Fruit fly (Drosophila melanogaster) whole organism, embryonic: ENCODE data around the gene CG43245.

ENCODE experiments used
- Awh ChIP-seq: fragments of 200-800 bp; sonication (Bioruptor generic); IDR thresholded peaks from 2 replicates; pipeline ENCODE4, ENCODE4 v1.3.6; 2022; ENCODE audit warnings: missing biosample characterization, missing genetic modification characterization
- CG10543 ChIP-seq: fragments of 200-800 bp; sonication (Bioruptor generic); optimal IDR thresholded peaks from 3 replicates; lab custom pipeline; 2017; ENCODE audit warnings: missing biosample characterization, mild to moderate bottlenecking, missing genetic modification characterization, moderate library complexity
- CG13894 ChIP-seq: fragments of 200-800 bp; sonication (Bioruptor generic); optimal IDR thresholded peaks from 3 replicates; lab custom pipeline; 2018; ENCODE audit warnings: missing biosample characterization, mild to moderate bottlenecking, missing genetic modification characterization, moderate library complexity
- CG15269 ChIP-seq: fragments of 200-800 bp; sonication (Bioruptor generic); optimal IDR thresholded peaks from 2 replicates; lab custom pipeline; 2018; ENCODE audit warnings: missing biosample characterization, mild to moderate bottlenecking, missing genetic modification characterization, moderate library complexity
- CG16863 ChIP-seq: fragments of 200-800 bp; sonication (Bioruptor generic); optimal IDR thresholded peaks from 3 replicates; lab custom pipeline; 2016; ENCODE audit warnings: missing biosample characterization, missing genetic modification characterization
- CG2199 ChIP-seq: fragments of 200-800 bp; sonication (Bioruptor generic); IDR thresholded peaks from 3 replicates; pipeline ENCODE4 v1.3.6; 2022; ENCODE audit warnings: missing biosample characterization, missing genetic modification characterization
- CG31224 ChIP-seq: fragments of 200-800 bp; sonication (Bioruptor generic); IDR thresholded peaks from 2 replicates; pipeline ENCODE4 v1.3.6; 2022; ENCODE audit warnings: missing biosample characterization, missing genetic modification characterization
- CG32532 ChIP-seq: fragments of 200-800 bp; sonication (Bioruptor generic); IDR thresholded peaks from 2 replicates; pipeline ENCODE4 v1.3.6; 2022; ENCODE audit warnings: missing biosample characterization, missing genetic modification characterization
- CG8290 ChIP-seq, 3 experiments: fragments of 200-800 bp; sonication (Bioruptor generic); optimal IDR thresholded peaks; 2 replicates each; lab custom pipeline; 2016 to 2019; ENCODE audit warnings: missing biosample characterization in 3 of 3, missing genetic modification characterization in 3 of 3, mild to moderate bottlenecking in 2 of 3, moderate library complexity in 1 of 3
- CG8359 ChIP-seq: fragments of 200-800 bp; sonication (Bioruptor generic); optimal IDR thresholded peaks from 2 replicates; lab custom pipeline; 2017; ENCODE audit warnings: missing biosample characterization, mild to moderate bottlenecking, missing genetic modification characterization, borderline replicate concordance
- Deaf1 ChIP-seq: fragments of 200-800 bp; optimal IDR thresholded peaks from 3 replicates; lab custom pipeline; 2019; ENCODE audit warnings: missing biosample characterization, mild to moderate bottlenecking, missing genetic modification characterization, moderate library complexity
- MTF-1 ChIP-seq: fragments of 200-800 bp; sonication (Bioruptor generic); optimal IDR thresholded peaks from 2 replicates; lab custom pipeline; 2018; ENCODE audit warnings: missing biosample characterization, mild to moderate bottlenecking, missing genetic modification characterization, borderline replicate concordance
- Med ChIP-seq: fragments of 200-800 bp; sonication (Bioruptor generic); peaks from one replicate; lab custom pipeline; 2016; ENCODE audit warnings: missing biosample characterization, missing genetic modification characterization, mild to moderate bottlenecking, inconsistent platforms, moderate library complexity
- Trl ChIP-seq, 3 experiments: fragments of >200 bp in 2 of 3; fragments of 200-800 bp in 1 of 3; sonication (Bioruptor generic) in 1 of 3; optimal IDR thresholded peaks; 2 replicates in 1 of 3; 3 replicates in 2 of 3; lab custom pipeline; 2016 to 2017; ENCODE audit warnings: missing biosample characterization in 1 of 3, missing genetic modification characterization in 1 of 3
- abd-A ChIP-seq: fragments of 200-800 bp; sonication (Bioruptor generic); optimal IDR thresholded peaks from 3 replicates; lab custom pipeline; 2019; ENCODE audit warnings: missing biosample characterization, mild to moderate bottlenecking, missing genetic modification characterization, moderate library complexity
- cg ChIP-seq: fragments of 200-800 bp; sonication (Bioruptor generic); optimal IDR thresholded peaks from 3 replicates; lab custom pipeline; 2019; ENCODE audit warnings: missing biosample characterization, mild to moderate bottlenecking, missing genetic modification characterization, moderate library complexity
- chinmo ChIP-seq: fragments of 200-800 bp; sonication (Bioruptor generic); IDR thresholded peaks from 4 replicates; pipeline ENCODE4 v1.3.6; 2022; ENCODE audit warnings: missing biosample characterization, missing genetic modification characterization; ENCODE audit not compliant: partially characterized antibody
- corto ChIP-seq: fragments of 200-800 bp; sonication (Bioruptor generic); optimal IDR thresholded peaks from 2 replicates; lab custom pipeline; 2016; ENCODE audit warnings: missing biosample characterization, mild to moderate bottlenecking, missing genetic modification characterization, moderate library complexity
- dm ChIP-seq: fragments of 200-800 bp; sonication (Bioruptor generic); optimal IDR thresholded peaks from 3 replicates; lab custom pipeline; 2016; ENCODE audit warnings: missing biosample characterization, missing genetic modification characterization
- dpn ChIP-seq, 2 experiments: fragments of 200-800 bp; sonication (Bioruptor generic); optimal IDR thresholded peaks; 3 replicates each; lab custom pipeline; 2016; ENCODE audit warnings: missing biosample characterization in 2 of 2, missing genetic modification characterization in 2 of 2
- grn ChIP-seq: fragments of 200-800 bp; sonication (Bioruptor generic); optimal IDR thresholded peaks from 3 replicates; lab custom pipeline; 2017; ENCODE audit warnings: missing biosample characterization, missing genetic modification characterization
- hb ChIP-seq: fragments of 200-800 bp; sonication (Bioruptor generic); IDR thresholded peaks from 3 replicates; pipeline ENCODE4 v1.3.6; 2022; ENCODE audit warnings: missing biosample characterization, missing genetic modification characterization; ENCODE audit not compliant: partially characterized antibody
- klu ChIP-seq: fragments of 200-800 bp; sonication (Bioruptor generic); IDR thresholded peaks from 2 replicates; pipeline ENCODE4 v1.3.6; 2022; ENCODE audit warnings: missing biosample characterization, missing genetic modification characterization
- kni ChIP-seq: fragments of 200-800 bp; sonication (Bioruptor generic); optimal IDR thresholded peaks from 3 replicates; lab custom pipeline; 2017; ENCODE audit warnings: mild to moderate bottlenecking, missing biosample characterization, missing genetic modification reagents, missing genetic modification characterization
- lab ChIP-seq: fragments of 200-800 bp; sonication (Bioruptor generic); optimal IDR thresholded peaks from 3 replicates; lab custom pipeline; 2017; ENCODE audit warnings: missing biosample characterization, missing genetic modification characterization, mild to moderate bottlenecking, moderate library complexity, missing genetic modification reagents
- nom ChIP-seq: fragments of 200-800 bp; sonication (Bioruptor generic); optimal IDR thresholded peaks from 2 replicates; lab custom pipeline; 2017; ENCODE audit warnings: missing biosample characterization, missing genetic modification characterization, mild to moderate bottlenecking, moderate library complexity, missing genetic modification reagents
- oc ChIP-seq: fragments of 200-800 bp; sonication (Bioruptor generic); optimal IDR thresholded peaks from 2 replicates; lab custom pipeline; 2018; ENCODE audit warnings: missing biosample characterization, mild to moderate bottlenecking, missing genetic modification characterization, moderate library complexity
- row ChIP-seq: fragments of 200-800 bp; sonication (Bioruptor generic); IDR thresholded peaks from 3 replicates; pipeline ENCODE4 v1.3.6; 2022; ENCODE audit warnings: missing biosample characterization, missing genetic modification characterization
- run ChIP-seq: fragments of 200-800 bp; sonication (Bioruptor generic); optimal IDR thresholded peaks from 3 replicates; lab custom pipeline; 2018; ENCODE audit warnings: missing biosample characterization, mild to moderate bottlenecking, missing genetic modification characterization
- sens ChIP-seq: fragments of 200-800 bp; sonication (Bioruptor generic); peaks from one replicate; lab custom pipeline; 2016; ENCODE audit warnings: missing biosample characterization, missing genetic modification characterization
- sens-2 ChIP-seq: fragments of 200-800 bp; sonication (Bioruptor generic); IDR thresholded peaks from 2 replicates; pipeline ENCODE4 v1.3.6; 2022; ENCODE audit warnings: missing biosample characterization, missing genetic modification characterization
- seq ChIP-seq: fragments of 200-800 bp; sonication (Bioruptor generic); IDR thresholded peaks from 2 replicates; pipeline ENCODE4 v1.3.6; 2022; ENCODE audit warnings: missing biosample characterization, missing genetic modification characterization
- vvl ChIP-seq: fragments of 200-800 bp; sonication (Bioruptor generic); IDR thresholded peaks from 2 replicates; pipeline ENCODE4 v1.3.6; 2022; ENCODE audit warnings: missing biosample characterization, missing genetic modification characterization
- z ChIP-seq: fragments of 200-800 bp; sonication (Bioruptor generic); IDR thresholded peaks from 3 replicates; pipeline ENCODE4 v1.3.6; 2022; ENCODE audit warnings: missing biosample characterization, missing genetic modification characterization
- zf30C ChIP-seq: fragments of 200-800 bp; sonication (Bioruptor generic); optimal IDR thresholded peaks from 3 replicates; lab custom pipeline; 2018; ENCODE audit warnings: missing biosample characterization, mild to moderate bottlenecking, missing genetic modification characterization

CG43245 gene

DNA sequence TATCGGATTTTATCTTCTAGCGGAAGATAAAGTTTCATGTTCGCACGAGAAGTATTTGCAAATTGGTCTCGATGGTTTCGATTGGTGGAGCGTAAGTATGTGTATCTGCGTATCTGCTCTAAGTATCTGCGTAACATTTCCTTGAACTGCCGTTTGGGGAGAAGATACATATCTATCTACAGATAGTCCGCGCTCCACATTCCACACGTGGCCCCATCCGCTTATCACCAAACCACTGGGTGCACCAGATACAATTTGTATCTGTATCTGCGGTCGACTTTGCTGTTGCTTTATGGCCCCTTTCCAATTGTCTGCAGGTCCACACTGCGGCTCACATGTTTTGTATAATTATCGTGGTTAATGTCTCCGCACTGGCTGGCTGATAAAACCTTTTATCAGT is 1.9 kb downstream of the CG43245 start (continued):
- TF ChIP-seq hb (GFP tag; lab: Robert Waterston, UW) (no peak), CG15269 (tag; lab: Kevin White, UChicago) (no peak), sens (GFP tag; lab: Kevin White, UChicago) (peak; percentile 39)

DNA sequence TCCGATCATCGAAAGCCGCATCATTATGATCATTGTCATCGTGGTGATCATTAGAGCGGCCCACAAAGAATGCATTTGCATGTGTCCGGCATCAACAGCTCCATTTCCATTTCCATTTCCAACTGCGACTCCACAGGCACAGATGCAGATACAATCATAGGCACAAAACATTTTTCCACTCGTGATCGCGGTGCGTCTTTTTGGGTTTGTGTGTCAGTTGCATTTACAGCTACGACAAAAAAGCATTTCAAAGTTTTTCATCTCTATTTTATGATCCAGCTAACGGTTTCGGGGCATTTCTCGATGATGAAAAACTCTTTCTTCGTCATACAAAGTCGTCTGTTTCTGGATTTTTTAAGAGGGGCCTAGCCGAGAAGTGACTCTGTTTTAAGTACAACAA is 3.5 kb downstream of the CG43245 start:
- peak; percentile 54 for TF ChIP-seq sens (GFP tag; lab: Kevin White, UChicago)
- TF ChIP-seq vvl (GFP tag; lab: Robert Waterston, UW) = 0 out of 2 replicates have a peak, but pooled peaks have one; percentile 18
- TF ChIP-seq sens-2 (GFP tag; lab: Robert Waterston, UW) = 0 out of 2 replicates have a peak, but pooled peaks have one; percentile 14
- TF ChIP-seq abd-A = peak; percentile 31
- TF ChIP-seq CG15269 (tag; lab: Kevin White, UChicago) = peak; percentile 1
- no peak for TF ChIP-seq run
- no peak for TF ChIP-seq klu (GFP tag; lab: Robert Waterston, UW)
- TF ChIP-seq oc (tag; lab: Kevin White, UChicago) = peak; percentile 47
- peak; percentile 64 for TF ChIP-seq kni (GFP tag; lab: Kevin White, UChicago)
- peak; percentile 75; the same call in 1 of the 2 replicates for TF ChIP-seq Awh (GFP tag; lab: Robert Waterston, UW)
- 0 out of 3 replicates have a peak, but pooled peaks have one; percentile 70 for TF ChIP-seq CG2199 (GFP tag; lab: Robert Waterston, UW)
- no peak for TF ChIP-seq seq (GFP tag; lab: Robert Waterston, UW)

DNA sequence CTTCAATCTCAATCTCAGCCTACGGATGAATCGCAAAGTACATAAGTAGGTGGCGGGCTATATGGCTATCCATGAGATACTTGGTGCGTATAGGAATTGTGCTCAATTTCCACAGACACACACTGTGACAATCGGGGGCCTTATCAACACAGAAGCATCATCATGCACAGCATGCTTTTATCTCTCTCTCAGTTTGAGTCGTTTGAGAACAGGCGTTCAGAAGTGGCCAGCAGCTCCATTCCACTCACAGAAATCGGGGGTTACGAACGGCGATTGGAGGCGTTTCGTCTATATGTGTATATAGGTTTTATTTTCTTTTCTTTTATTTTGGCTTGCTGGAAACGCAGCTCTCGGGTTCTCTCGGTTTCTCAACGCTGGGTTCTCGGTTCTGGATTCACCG is 4.0 kb downstream of the CG43245 start:
- TF ChIP-seq grn (GFP tag; lab: Kevin White, UChicago) (peak; percentile 37), lab (peak; percentile 4), zf30C (peak; percentile 80), corto (GFP tag; lab: Kevin White, UChicago) (peak; percentile 41), CG31224 (peak; percentile 98), CG8359 (GFP tag; lab: Kevin White, UChicago) (no peak), CG8290 (GFP tag; optimal IDR thresholded peaks at IDR 0.05; lab: Kevin White, UChicago) (no peak), CG8290 (tag; optimal IDR thresholded peaks at IDR 0.05; lab: Kevin White, UChicago) (peak in 1 of 2 experiments; percentile 34), row (GFP tag; lab: Robert Waterston, UW) (peak; percentile 8; the same call in 1 of the 3 replicates), CG13894 (tag; lab: Kevin White, UChicago) (peak; percentile 93), z (GFP tag; lab: Robert Waterston, UW) (peak; percentile 93), dpn (GFP tag; optimal IDR thresholded peaks at IDR 0.05; lab: Kevin White, UChicago) (no peak), MTF-1 (GFP tag; lab: Kevin White, UChicago) (peak; percentile 3), CG16863 (GFP tag; lab: Kevin White, UChicago) (no peak), dm (no peak), Trl (optimal IDR thresholded peaks at IDR 0.05; lab: Kevin White, UChicago) (peak in 1 of 2 experiments; percentile 20), Trl (GFP tag; optimal IDR thresholded peaks at IDR 0.05; lab: Kevin White, UChicago) (no peak), CG10543 (GFP tag; lab: Kevin White, UChicago) (no peak), CG32532 (peak; percentile 12; the same call in 1 of the 2 replicates), cg (GFP tag; lab: Kevin White, UChicago) (peak; percentile 21), sens (GFP tag; lab: Kevin White, UChicago) (peak; percentile 71), nom (GFP tag; lab: Kevin White, UChicago) (peak; percentile 1), chinmo (GFP tag; lab: Robert Waterston, UW) (0 out of 4 replicates have a peak, but pooled peaks have one; percentile 38), Deaf1 (peak; percentile 41), Med (GFP tag; lab: Kevin White, UChicago) (peak; percentile 80)
